Worm (Caenorhabditis elegans) whole organism, early embryonic: Measurements from ENCODE around the gene Y26G10.5.

Source experiments
- B0310.2 ChIP-seq: sonication (generic microtip); optimal IDR thresholded peaks from 2 replicates; lab custom pipeline; 2016; ENCODE audit warnings: mild to moderate bottlenecking, missing genetic modification characterization, missing compliant biosample characterization
- F13C5.2 ChIP-seq: sonication (generic microtip); optimal IDR thresholded peaks from 2 replicates; lab custom pipeline; 2017; ENCODE audit warnings: mild to moderate bottlenecking, missing genetic modification characterization, inconsistent platforms, missing compliant biosample characterization
- ceh-36 ChIP-seq: sonication (generic microtip); optimal IDR thresholded peaks from 2 replicates; lab custom pipeline; 2016; ENCODE audit warnings: missing genetic modification characterization, inconsistent platforms, missing compliant biosample characterization
- flt-1 ChIP-seq: fragments of 200-800 bp; sonication (Bioruptor generic); IDR thresholded peaks from 2 replicates; pipeline ENCODE4 v1.3.6; 2022; ENCODE audit warnings: missing genetic modification characterization, missing compliant biosample characterization
- hmbx-1 ChIP-seq: sonication (generic microtip); optimal IDR thresholded peaks from 2 replicates; lab custom pipeline; 2016; ENCODE audit warnings: mild to moderate bottlenecking, missing genetic modification characterization, missing compliant biosample characterization
- hmg-4 ChIP-seq: fragments of 200-800 bp; sonication (Bioruptor generic); optimal IDR thresholded peaks from 2 replicates; lab custom pipeline; 2018; ENCODE audit warnings: mild to moderate bottlenecking, missing genetic modification characterization, missing compliant biosample characterization
- hnd-1 ChIP-seq: sonication (generic microtip); optimal IDR thresholded peaks from 2 replicates; lab custom pipeline; 2016; ENCODE audit warnings: missing genetic modification characterization, missing compliant biosample characterization
- pes-1 ChIP-seq: fragments of 200-800 bp; sonication (Bioruptor generic); IDR thresholded peaks from 2 replicates; pipeline ENCODE4 v1.3.6; 2022; ENCODE audit warnings: missing genetic modification reagents, missing genetic modification characterization, missing compliant biosample characterization
- scrt-1 ChIP-seq: fragments of 200-800 bp; sonication (Bioruptor generic); IDR thresholded peaks from 2 replicates; pipeline ENCODE4 v1.3.6; 2022; ENCODE audit warnings: missing genetic modification characterization, missing compliant biosample characterization
- sea-1 ChIP-seq: fragments of 200-800 bp; sonication (Bioruptor generic); conservative IDR thresholded peaks from 2 replicates; pipeline ENCODE4 v1.3.6; 2022; ENCODE audit warnings: missing genetic modification characterization, missing compliant biosample characterization
- tbx-11 ChIP-seq: fragments of 200-800 bp; sonication (Bioruptor generic); IDR thresholded peaks from 2 replicates; pipeline ENCODE4 v1.3.6; 2022; ENCODE audit warnings: missing genetic modification characterization, missing compliant biosample characterization
- tbx-37 ChIP-seq: fragments of 200-800 bp; sonication (Bioruptor generic); conservative IDR thresholded peaks from 2 replicates; pipeline ENCODE4 v1.3.6; 2022; ENCODE audit warnings: missing genetic modification reagents, missing genetic modification characterization, missing compliant biosample characterization

The Y26G10.5 gene

ce11 chrV:17650427-17650826, 50.2 kb downstream of the Y26G10.5 start, which contains the start of gene fbxa-192:
fbxa-192 (minus strand) TSS chrV:17650527.
- TF ChIP-seq hmbx-1: no peak
- TF ChIP-seq pes-1 (GFP tag; lab: Robert Waterston, UW): no peak
- TF ChIP-seq F13C5.2: no peak
- TF ChIP-seq sea-1 (GFP tag; lab: Robert Waterston, UW): no peak
- TF ChIP-seq tbx-37 (GFP tag; lab: Robert Waterston, UW): no peak
- TF ChIP-seq hmg-4 (GFP tag; lab: Kevin White, UChicago): no peak
- no peak for TF ChIP-seq scrt-1 (GFP tag; lab: Robert Waterston, UW)
- TF ChIP-seq B0310.2 (tag; lab: Kevin White, UChicago): no peak
- no peak for TF ChIP-seq ceh-36 (tag; lab: Kevin White, UChicago)
- no peak for TF ChIP-seq hnd-1 (tag; lab: Kevin White, UChicago)
- no peak for TF ChIP-seq tbx-11 (GFP tag; lab: Robert Waterston, UW)
- no peak for TF ChIP-seq flt-1
